Worm (Caenorhabditis elegans): ENCODE data around the gene ubxn-3.

- TF ChIP-seq ref-1 (GFP tag; conservative IDR thresholded peaks at IDR 0.05) (no peak), med-1 (GFP tag; optimal IDR thresholded peaks at IDR 0.05; ENCODE audit: insufficient read depth) (no peak), klf-2 (GFP tag; conservative IDR thresholded peaks at IDR 0.05) (no peak), flt-1 (GFP tag; IDR thresholded peaks at IDR 0.05) (no peak), ztf-29 (GFP tag; IDR thresholded peaks at IDR 0.05) (no peak), ztf-23 (GFP tag; IDR thresholded peaks at IDR 0.05) (no peak), tab-1 (GFP tag; IDR thresholded peaks at IDR 0.05) (no peak)
Measured at ce11 chrII:178146-178545, 42.3 kb downstream of the ubxn-3 start.

All from whole organism, midembryonic.